Worm (Caenorhabditis elegans) whole organism, L4 larva: ENCODE data around the gene str-214.
A peak's percentile ranks its signal among the peaks of the same experiment; 100 is the strongest.

Experiments
- F49E8.2 ChIP-seq: sonication (generic microtip); optimal IDR thresholded peaks from 2 replicates; lab custom pipeline; 2016; ENCODE audit warnings: missing compliant biosample characterization, mild to moderate bottlenecking, missing genetic modification characterization, borderline replicate concordance
- T20F7.1 ChIP-seq: fragments of 200-800 bp; sonication (Bioruptor generic); optimal IDR thresholded peaks from 2 replicates; lab custom pipeline; 2018; ENCODE audit warnings: mild to moderate bottlenecking, missing genetic modification characterization, missing compliant biosample characterization
- Y105C5A.15 ChIP-seq: fragments of 200-800 bp; sonication (Bioruptor generic); IDR thresholded peaks from 2 replicates; pipeline ENCODE4 v1.3.6; 2022; ENCODE audit warnings: missing genetic modification characterization, missing compliant biosample characterization
- Y5F2A.4 ChIP-seq: fragments of 200-800 bp; sonication (Bioruptor generic); optimal IDR thresholded peaks from 2 replicates; lab custom pipeline; 2018; ENCODE audit warnings: mild to moderate bottlenecking, missing genetic modification characterization, missing compliant biosample characterization
- ama-1 ChIP-seq: fragments of 150-350 bp; optimal IDR thresholded peaks from 2 replicates; lab custom pipeline; 2014; ENCODE audit warnings: inconsistent platforms, mixed read lengths
- ceh-62 ChIP-seq: sonication (generic microtip); optimal IDR thresholded peaks from 2 replicates; lab custom pipeline; 2017; ENCODE audit warnings: missing biosample characterization, missing genetic modification characterization
- ctbp-1 ChIP-seq: fragments of 200-800 bp; sonication (Bioruptor generic); IDR thresholded peaks from 2 replicates; pipeline ENCODE4 v1.3.6; 2022; ENCODE audit warnings: missing genetic modification reagents, missing genetic modification characterization, missing compliant biosample characterization
- daf-16 ChIP-seq, 3 experiments: sonication (generic microtip); optimal IDR thresholded peaks; 2 replicates each; lab custom pipeline; 2016 to 2017; ENCODE audit warnings: missing genetic modification characterization in 3 of 3, missing genetic modification reagents in 3 of 3, mild to moderate bottlenecking in 2 of 3, missing compliant biosample characterization in 2 of 3, missing biosample characterization in 1 of 3, moderate library complexity in 1 of 3
- dmd-6 ChIP-seq: fragments of 200-800 bp; sonication (Bioruptor generic); IDR thresholded peaks from 2 replicates; pipeline ENCODE4 v1.3.6; 2022; ENCODE audit warnings: missing genetic modification reagents, missing genetic modification characterization, missing compliant biosample characterization
- dpl-1 ChIP-seq: fragments of 150-350 bp; optimal IDR thresholded peaks from 2 replicates; lab custom pipeline; 2014; ENCODE audit warnings: missing biosample characterization, missing genetic modification reagents, missing genetic modification characterization
- dve-1 ChIP-seq: sonication (generic microtip); optimal IDR thresholded peaks from 2 replicates; lab custom pipeline; 2017; ENCODE audit warnings: antibody characterized with exemption, mild to moderate bottlenecking, missing genetic modification characterization, missing compliant biosample characterization; ENCODE audit not compliant: insufficient read depth
- hif-1 ChIP-seq, 2 experiments: sonication (generic microtip); optimal IDR thresholded peaks; 2 replicates each; lab custom pipeline; 2016 to 2017; ENCODE audit warnings: missing compliant biosample characterization in 2 of 2, missing genetic modification characterization in 2 of 2, missing genetic modification reagents in 2 of 2, missing genotype in 2 of 2, mild to moderate bottlenecking in 1 of 2
- hlh-11 ChIP-seq: fragments of 200-800 bp; sonication (Bioruptor generic); optimal IDR thresholded peaks from 2 replicates; lab custom pipeline; 2018; ENCODE audit warnings: mild to moderate bottlenecking, missing genetic modification characterization, missing compliant biosample characterization
- hlh-30 ChIP-seq: sonication (generic microtip); optimal IDR thresholded peaks from 2 replicates; lab custom pipeline; 2017; ENCODE audit warnings: antibody characterized with exemption, mild to moderate bottlenecking, missing genetic modification characterization, missing compliant biosample characterization; ENCODE audit not compliant: insufficient read depth
- hmg-1.1 ChIP-seq: fragments of 200-800 bp; sonication (Bioruptor generic); IDR thresholded peaks from 2 replicates; pipeline ENCODE4 v1.3.6; 2022; ENCODE audit warnings: missing genetic modification reagents, missing genetic modification characterization, missing compliant biosample characterization
- jun-1 ChIP-seq: fragments of 150-350 bp; optimal IDR thresholded peaks from 2 replicates; lab custom pipeline; 2014; ENCODE audit warnings: missing biosample characterization, missing genetic modification reagents, missing genetic modification characterization
- lin-1 ChIP-seq: fragments of 200-800 bp; sonication (Bioruptor generic); IDR thresholded peaks from 2 replicates; pipeline ENCODE4 v1.3.6; 2022; ENCODE audit warnings: missing genetic modification reagents, missing genetic modification characterization, missing compliant biosample characterization
- lsy-2 ChIP-seq, 2 experiments: fragments of 150-350 bp in 1 of 2; sonication (generic microtip) in 1 of 2; optimal IDR thresholded peaks; 2 replicates each; lab custom pipeline; 2014 to 2017; ENCODE audit warnings: missing biosample characterization in 2 of 2, missing genetic modification characterization in 2 of 2
- mdl-1 ChIP-seq, 2 experiments: fragments of 150-350 bp in 1 of 2; sonication (generic microtip) in 1 of 2; optimal IDR thresholded peaks; 2 replicates each; lab custom pipeline; 2014 to 2017; ENCODE audit warnings: missing biosample characterization in 2 of 2, missing genetic modification characterization in 2 of 2
- mep-1 ChIP-seq: fragments of 150-350 bp; sonication (generic microtip); optimal IDR thresholded peaks from 3 replicates; lab custom pipeline; 2014; ENCODE audit warnings: missing biosample characterization, missing genetic modification characterization
- mes-2 ChIP-seq: sonication (generic microtip); optimal IDR thresholded peaks from 2 replicates; lab custom pipeline; 2016; ENCODE audit warnings: missing genotype, mild to moderate bottlenecking, missing genetic modification characterization, missing compliant biosample characterization; ENCODE audit not compliant: poor library complexity, severe bottlenecking
- mxl-2 ChIP-seq: fragments of 200-800 bp; sonication (Bioruptor generic); conservative IDR thresholded peaks from 2 replicates; pipeline ENCODE4 v1.3.6; 2022; ENCODE audit warnings: missing genetic modification reagents, missing genetic modification characterization, missing compliant biosample characterization
- mxl-3 ChIP-seq: fragments of 200-800 bp; sonication (Bioruptor generic); optimal IDR thresholded peaks from 2 replicates; lab custom pipeline; 2018; ENCODE audit warnings: mild to moderate bottlenecking, missing genetic modification characterization, missing compliant biosample characterization
- nhr-102 ChIP-seq: sonication (generic microtip); optimal IDR thresholded peaks from 2 replicates; lab custom pipeline; 2016; ENCODE audit warnings: mild to moderate bottlenecking, missing genetic modification characterization, moderate library complexity, missing compliant biosample characterization
- nhr-11 ChIP-seq: fragments of 150-350 bp; optimal IDR thresholded peaks from 2 replicates; lab custom pipeline; 2014; ENCODE audit warnings: missing biosample characterization, missing genetic modification characterization
- nhr-28 ChIP-seq: fragments of 150-350 bp; optimal IDR thresholded peaks from 2 replicates; lab custom pipeline; 2014; ENCODE audit warnings: missing biosample characterization, missing genetic modification characterization
- nhr-41 ChIP-seq: fragments of 200-800 bp; sonication (Bioruptor generic); IDR thresholded peaks from 2 replicates; pipeline ENCODE4 v1.3.6; 2022; ENCODE audit warnings: missing genetic modification reagents, missing genetic modification characterization, missing compliant biosample characterization
- nhr-42 ChIP-seq: fragments of 200-800 bp; sonication (Bioruptor generic); IDR thresholded peaks from 2 replicates; pipeline ENCODE4 v1.3.6; 2022; ENCODE audit warnings: missing genetic modification characterization, missing compliant biosample characterization
- nhr-48 ChIP-seq: sonication (generic microtip); optimal IDR thresholded peaks from 2 replicates; lab custom pipeline; 2016; ENCODE audit warnings: mild to moderate bottlenecking, missing genetic modification characterization, missing compliant biosample characterization
- nhr-76 ChIP-seq: fragments of 150-350 bp; optimal IDR thresholded peaks from 2 replicates; lab custom pipeline; 2014; ENCODE audit warnings: missing biosample characterization, missing genetic modification characterization
- nhr-77 ChIP-seq: fragments of 150-350 bp; optimal IDR thresholded peaks from 2 replicates; lab custom pipeline; 2014; ENCODE audit warnings: missing biosample characterization, missing genetic modification characterization
- rbr-2 ChIP-seq: sonication (generic microtip); optimal IDR thresholded peaks from 2 replicates; lab custom pipeline; 2016; ENCODE audit warnings: missing genotype, missing genetic modification characterization, missing compliant biosample characterization
- snpc-4 ChIP-seq: fragments of 150-350 bp; optimal IDR thresholded peaks from 2 replicates; lab custom pipeline; 2014; ENCODE audit warnings: missing biosample characterization, missing genetic modification characterization
- spr-3 ChIP-seq: fragments of 200-800 bp; sonication (Bioruptor generic); optimal IDR thresholded peaks from 2 replicates; lab custom pipeline; 2018; ENCODE audit warnings: mild to moderate bottlenecking, missing genetic modification characterization, missing compliant biosample characterization
- tag-97 ChIP-seq: fragments of 200-800 bp; sonication (Bioruptor generic); IDR thresholded peaks from 2 replicates; pipeline ENCODE4 v1.3.6; 2022; ENCODE audit warnings: missing genetic modification characterization, missing compliant biosample characterization
- unc-62 ChIP-seq, 3 experiments: fragments of 150-350 bp in 1 of 3; sonication (generic microtip); optimal IDR thresholded peaks in 2 of 3; peaks in 1 of 3; 1 replicate in 1 of 3; 2 replicates in 2 of 3; lab custom pipeline; 2014 to 2017; ENCODE audit warnings: missing biosample characterization in 3 of 3, missing genetic modification characterization in 3 of 3, missing genetic modification reagents in 3 of 3, missing genotype in 1 of 3
- vab-7 ChIP-seq: fragments of 200-800 bp; sonication (Bioruptor generic); IDR thresholded peaks from 2 replicates; pipeline ENCODE4 v1.3.6; 2022; ENCODE audit warnings: missing genetic modification reagents, missing genetic modification characterization, missing compliant biosample characterization
- zfp-3 ChIP-seq: fragments of 200-800 bp; sonication (Bioruptor generic); conservative IDR thresholded peaks from 2 replicates; pipeline ENCODE4 v1.3.6; 2022; ENCODE audit warnings: missing genetic modification reagents, missing genetic modification characterization, missing compliant biosample characterization
- zip-2 ChIP-seq: fragments of 150-350 bp; optimal IDR thresholded peaks from 2 replicates; lab custom pipeline; 2014; ENCODE audit warnings: missing biosample characterization, missing genetic modification characterization
- ztf-7 ChIP-seq: fragments of 150-350 bp; optimal IDR thresholded peaks from 2 replicates; lab custom pipeline; 2014; ENCODE audit warnings: missing biosample characterization, missing genetic modification characterization

The str-214 gene

DNA sequence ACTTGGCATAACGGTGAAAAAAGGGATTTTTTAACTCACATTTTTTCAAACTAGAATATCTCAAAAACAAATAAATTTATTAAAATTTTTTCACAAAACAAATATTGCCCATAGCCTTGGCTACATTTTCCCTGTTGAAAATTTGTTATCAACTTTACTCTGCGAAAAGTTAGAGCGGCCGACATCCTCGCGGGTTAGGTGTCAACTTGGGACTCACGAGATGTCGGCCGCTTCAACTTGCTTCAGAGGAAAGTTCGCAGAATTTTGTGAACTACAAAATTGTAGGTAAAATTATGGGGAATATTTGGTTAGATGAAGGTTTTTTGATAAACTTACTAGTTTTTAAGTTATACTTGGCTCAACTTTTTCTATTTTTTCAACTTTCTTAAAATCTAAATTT lies 36.7 kb downstream of the str-214 start:
- no peak for TF ChIP-seq ama-1
- TF ChIP-seq snpc-4 (tag; lab: Kevin White, UChicago) = peak; percentile 23

DNA sequence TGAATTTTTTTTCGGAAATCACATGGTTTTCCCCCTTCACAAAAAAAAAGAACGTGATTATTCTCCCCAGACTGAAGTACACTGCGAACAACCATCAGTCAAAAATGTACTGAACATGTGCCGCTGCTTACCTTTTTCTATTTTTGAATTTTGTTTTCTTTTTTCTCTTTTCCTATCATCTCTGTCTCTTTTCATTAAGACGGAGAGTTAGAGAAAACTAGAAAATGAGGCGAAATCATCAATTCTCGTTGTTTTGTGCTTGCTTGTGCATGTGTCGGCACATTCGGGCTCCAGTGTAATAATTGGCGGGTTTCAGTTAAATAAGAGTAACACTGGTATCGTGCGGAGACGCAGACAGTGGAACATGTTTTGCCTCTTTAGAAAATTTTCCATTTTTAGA lies 37.2 kb downstream of the str-214 start:
- TF ChIP-seq dpl-1 = no peak
- TF ChIP-seq nhr-41 (GFP tag; lab: Robert Waterston, UW) = no peak
- peak in 1 of 2 experiments; percentile 42 for TF ChIP-seq unc-62 (GFP tag; optimal IDR thresholded peaks at IDR 0.05 in 1 of 2; lab: Kevin White, UChicago)
- no peak for TF ChIP-seq unc-62 (tag; optimal IDR thresholded peaks at IDR 0.05; lab: Kevin White, UChicago)
- no peak for TF ChIP-seq spr-3 (GFP tag; lab: Kevin White, UChicago)
- 0 out of 2 replicates have a peak, but pooled peaks have one; percentile 32 for TF ChIP-seq ctbp-1
- TF ChIP-seq nhr-28 (tag; lab: Kevin White, UChicago) = peak; percentile 91
- no peak for TF ChIP-seq mxl-2 (GFP tag; lab: Robert Waterston, UW)
- no peak for TF ChIP-seq lin-1 (GFP tag; lab: Robert Waterston, UW)
- TF ChIP-seq dve-1 = peak; percentile 59
- TF ChIP-seq dmd-6 (GFP tag; lab: Robert Waterston, UW) = peak; percentile 85
- peak; percentile 37 for TF ChIP-seq mxl-3
- 0 out of 2 replicates have a peak, but pooled peaks have one; percentile 11 for TF ChIP-seq hmg-1.1
- peak in 1 of 2 experiments; percentile 48 for TF ChIP-seq lsy-2 (tag; optimal IDR thresholded peaks at IDR 0.05; lab: Kevin White, UChicago)
- peak in 1 of 2 experiments; percentile 61 for TF ChIP-seq hif-1 (tag; optimal IDR thresholded peaks at IDR 0.05; lab: Kevin White, UChicago)
- TF ChIP-seq zip-2 = no peak
- no peak for TF ChIP-seq vab-7 (GFP tag; lab: Robert Waterston, UW)
- peak; percentile 42 for TF ChIP-seq nhr-48
- no peak for TF ChIP-seq ama-1
- peak; percentile 50 for TF ChIP-seq nhr-77 (tag; lab: Kevin White, UChicago)
- no peak for TF ChIP-seq Y5F2A.4 (GFP tag; lab: Kevin White, UChicago)
- peak; percentile 16 for TF ChIP-seq mes-2 (tag; lab: Kevin White, UChicago)
- peak in 1 of 2 experiments; percentile 76 for TF ChIP-seq mdl-1 (tag; optimal IDR thresholded peaks at IDR 0.05; lab: Kevin White, UChicago)
- TF ChIP-seq T20F7.1 (GFP tag; lab: Kevin White, UChicago) = no peak
- TF ChIP-seq zfp-3 (GFP tag; lab: Robert Waterston, UW) = no peak
- TF ChIP-seq nhr-76 (tag; lab: Kevin White, UChicago) = no peak
- TF ChIP-seq tag-97 (GFP tag; lab: Robert Waterston, UW) = no peak
- peak; percentile 86 for TF ChIP-seq hlh-30 (tag; lab: Kevin White, UChicago)
- TF ChIP-seq nhr-102 = peak; percentile 16
- TF ChIP-seq daf-16 (GFP tag; optimal IDR thresholded peaks at IDR 0.05; lab: Kevin White, UChicago) = peak in 1 of 2 experiments; percentile 90
- TF ChIP-seq daf-16 (tag; optimal IDR thresholded peaks at IDR 0.05; lab: Kevin White, UChicago) = peak; percentile 85
- no peak for TF ChIP-seq F49E8.2 (tag; lab: Kevin White, UChicago)
- TF ChIP-seq ceh-62 (tag; lab: Kevin White, UChicago) = no peak
- peak; percentile 43 for TF ChIP-seq mep-1 (tag; lab: Kevin White, UChicago)
- no peak for TF ChIP-seq Y105C5A.15 (GFP tag; lab: Robert Waterston, UW)
- TF ChIP-seq ztf-7 (tag; lab: Kevin White, UChicago) = no peak
- peak; percentile 75 for TF ChIP-seq nhr-11 (tag; lab: Kevin White, UChicago)
- peak; percentile 79 for TF ChIP-seq hlh-11
- TF ChIP-seq nhr-42 (GFP tag; lab: Robert Waterston, UW) = no peak
- peak; percentile 9 for TF ChIP-seq rbr-2 (tag; lab: Kevin White, UChicago)
- no peak for TF ChIP-seq jun-1 (tag; lab: Kevin White, UChicago)
